Worm (Caenorhabditis elegans) whole organism, L4/young adult: Measurements from ENCODE around the gene mig-10.

ENCODE experiments used
- W03F9.2 ChIP-seq: fragments of 150-350 bp; optimal IDR thresholded peaks from 2 replicates; lab custom pipeline; 2014; ENCODE audit warnings: missing biosample characterization, missing genetic modification characterization
- dao-5 ChIP-seq: sonication (generic microtip); optimal IDR thresholded peaks from 2 replicates; lab custom pipeline; 2016; ENCODE audit warnings: missing genotype, missing genetic modification characterization, moderate library complexity, missing compliant biosample characterization

- TF ChIP-seq dao-5 (no peak), W03F9.2 (tag; lab: Kevin White, UChicago) (no peak)
Measured at ce11 chrIII:8289181-8289580, 10.3 kb downstream of the mig-10 start.
